Worm (Caenorhabditis elegans) whole organism, L4 larva: ENCODE measurements around the gene F54D10.8.

Experiments used
- F10B5.3 ChIP-seq: sonication (generic microtip); optimal IDR thresholded peaks from 2 replicates; lab custom pipeline; 2016; ENCODE audit warnings: mild to moderate bottlenecking, missing genetic modification characterization, missing compliant biosample characterization
- F37D6.2 ChIP-seq: sonication (generic microtip); optimal IDR thresholded peaks from 2 replicates; lab custom pipeline; 2016; ENCODE audit warnings: mild to moderate bottlenecking, missing genetic modification characterization, missing compliant biosample characterization
- F49E8.2 ChIP-seq: sonication (generic microtip); optimal IDR thresholded peaks from 2 replicates; lab custom pipeline; 2016; ENCODE audit warnings: missing compliant biosample characterization, mild to moderate bottlenecking, missing genetic modification characterization, borderline replicate concordance
- T20F7.1 ChIP-seq: fragments of 200-800 bp; sonication (Bioruptor generic); optimal IDR thresholded peaks from 2 replicates; lab custom pipeline; 2018; ENCODE audit warnings: mild to moderate bottlenecking, missing genetic modification characterization, missing compliant biosample characterization
- aha-1 ChIP-seq: fragments of 150-350 bp; peaks from one replicate; lab custom pipeline; 2014; ENCODE audit warnings: missing biosample characterization, missing genetic modification characterization
- aly-2 ChIP-seq: sonication (generic microtip); optimal IDR thresholded peaks from 2 replicates; lab custom pipeline; 2018; ENCODE audit warnings: missing biosample characterization, missing genetic modification characterization
- ama-1 ChIP-seq: fragments of 150-350 bp; optimal IDR thresholded peaks from 2 replicates; lab custom pipeline; 2014; ENCODE audit warnings: inconsistent platforms, mixed read lengths
- arid-1 ChIP-seq: fragments of 200-800 bp; sonication (Bioruptor generic); conservative IDR thresholded peaks from 2 replicates; pipeline ENCODE4 v1.3.6; 2022; ENCODE audit warnings: missing genetic modification reagents, missing genetic modification characterization, missing compliant biosample characterization
- attf-4 ChIP-seq: sonication (generic microtip); optimal IDR thresholded peaks from 3 replicates; lab custom pipeline; 2017; ENCODE audit warnings: missing biosample characterization, missing genetic modification characterization
- ceh-20 ChIP-seq: fragments of 200-800 bp; sonication (Bioruptor generic); IDR thresholded peaks from 2 replicates; pipeline ENCODE4 v1.3.6; 2022; ENCODE audit warnings: missing genetic modification reagents, missing genetic modification characterization, missing compliant biosample characterization
- ceh-32 ChIP-seq: sonication (generic microtip); optimal IDR thresholded peaks from 2 replicates; lab custom pipeline; 2016; ENCODE audit warnings: mild to moderate bottlenecking, missing genetic modification characterization, missing compliant biosample characterization; ENCODE audit not compliant: poor library complexity
- ceh-62 ChIP-seq: sonication (generic microtip); optimal IDR thresholded peaks from 2 replicates; lab custom pipeline; 2017; ENCODE audit warnings: missing biosample characterization, missing genetic modification characterization
- ceh-82 ChIP-seq: sonication (generic microtip); optimal IDR thresholded peaks from 2 replicates; lab custom pipeline; 2017; ENCODE audit warnings: missing biosample characterization, missing genetic modification characterization
- ctbp-1 ChIP-seq: fragments of 200-800 bp; sonication (Bioruptor generic); IDR thresholded peaks from 2 replicates; pipeline ENCODE4 v1.3.6; 2022; ENCODE audit warnings: missing genetic modification reagents, missing genetic modification characterization, missing compliant biosample characterization
- daf-16 ChIP-seq, 3 experiments: sonication (generic microtip); optimal IDR thresholded peaks; 2 replicates each; lab custom pipeline; 2016 to 2017; ENCODE audit warnings: missing genetic modification characterization in 3 of 3, missing genetic modification reagents in 3 of 3, mild to moderate bottlenecking in 2 of 3, missing compliant biosample characterization in 2 of 3, missing biosample characterization in 1 of 3, moderate library complexity in 1 of 3
- daf-8 ChIP-seq: fragments of 200-800 bp; sonication (Bioruptor generic); IDR thresholded peaks from 2 replicates; pipeline ENCODE4 v1.3.6; 2022; ENCODE audit warnings: missing genetic modification characterization, missing compliant biosample characterization
- dmd-8 ChIP-seq: fragments of 200-800 bp; sonication (Bioruptor generic); IDR thresholded peaks from 2 replicates; pipeline ENCODE4 v1.3.6; 2022; ENCODE audit warnings: missing genetic modification characterization, missing compliant biosample characterization
- dmd-9 ChIP-seq: fragments of 200-800 bp; sonication (Bioruptor generic); IDR thresholded peaks from 2 replicates; pipeline ENCODE4 v1.3.6; 2022; ENCODE audit warnings: missing genetic modification reagents, missing genetic modification characterization, missing compliant biosample characterization
- dve-1 ChIP-seq: sonication (generic microtip); optimal IDR thresholded peaks from 2 replicates; lab custom pipeline; 2017; ENCODE audit warnings: antibody characterized with exemption, mild to moderate bottlenecking, missing genetic modification characterization, missing compliant biosample characterization; ENCODE audit not compliant: insufficient read depth
- egl-27 ChIP-seq: sonication (generic microtip); optimal IDR thresholded peaks from 3 replicates; lab custom pipeline; 2017; ENCODE audit warnings: missing biosample characterization, missing genetic modification reagents, missing genetic modification characterization
- fkh-10 ChIP-seq: fragments of 150-350 bp; optimal IDR thresholded peaks from 2 replicates; lab custom pipeline; 2014; ENCODE audit warnings: missing biosample characterization, missing genetic modification reagents, missing genetic modification characterization
- hif-1 ChIP-seq, 2 experiments: sonication (generic microtip); optimal IDR thresholded peaks; 2 replicates each; lab custom pipeline; 2016 to 2017; ENCODE audit warnings: missing compliant biosample characterization in 2 of 2, missing genetic modification characterization in 2 of 2, missing genetic modification reagents in 2 of 2, missing genotype in 2 of 2, mild to moderate bottlenecking in 1 of 2
- hlh-30 ChIP-seq: sonication (generic microtip); optimal IDR thresholded peaks from 2 replicates; lab custom pipeline; 2017; ENCODE audit warnings: antibody characterized with exemption, mild to moderate bottlenecking, missing genetic modification characterization, missing compliant biosample characterization; ENCODE audit not compliant: insufficient read depth
- jun-1 ChIP-seq: fragments of 150-350 bp; optimal IDR thresholded peaks from 2 replicates; lab custom pipeline; 2014; ENCODE audit warnings: missing biosample characterization, missing genetic modification reagents, missing genetic modification characterization
- lim-7 ChIP-seq: fragments of 200-800 bp; sonication (Bioruptor generic); IDR thresholded peaks from 2 replicates; pipeline ENCODE4 v1.3.6; 2022; ENCODE audit warnings: missing genetic modification characterization, missing compliant biosample characterization
- lin-1 ChIP-seq: fragments of 200-800 bp; sonication (Bioruptor generic); IDR thresholded peaks from 2 replicates; pipeline ENCODE4 v1.3.6; 2022; ENCODE audit warnings: missing genetic modification reagents, missing genetic modification characterization, missing compliant biosample characterization
- lin-29 ChIP-seq: fragments of 200-800 bp; sonication (Bioruptor generic); IDR thresholded peaks from 2 replicates; pipeline ENCODE4 v1.3.6; 2022; ENCODE audit warnings: missing genetic modification reagents, missing genetic modification characterization, missing compliant biosample characterization
- lin-38 ChIP-seq: fragments of 200-800 bp; sonication (Bioruptor generic); IDR thresholded peaks from 2 replicates; pipeline ENCODE4 v1.3.6; 2022; ENCODE audit warnings: missing genetic modification reagents, missing genetic modification characterization, missing compliant biosample characterization
- lin-39 ChIP-seq: fragments of 150-350 bp; optimal IDR thresholded peaks from 2 replicates; lab custom pipeline; 2014; ENCODE audit warnings: missing biosample characterization, missing genetic modification reagents, missing genetic modification characterization
- madf-5 ChIP-seq, 2 experiments: fragments of 200-800 bp; sonication (Bioruptor generic); IDR thresholded peaks; 2 replicates each; pipeline ENCODE4 v1.3.6; 2022; ENCODE audit warnings: missing compliant biosample characterization in 2 of 2, missing genetic modification characterization in 2 of 2
- madf-9 ChIP-seq: fragments of 200-800 bp; sonication (Bioruptor generic); conservative IDR thresholded peaks from 2 replicates; pipeline ENCODE4 v1.3.6; 2022; ENCODE audit warnings: missing genetic modification reagents, missing genetic modification characterization, missing compliant biosample characterization
- mdl-1 ChIP-seq, 2 experiments: fragments of 150-350 bp in 1 of 2; sonication (generic microtip) in 1 of 2; optimal IDR thresholded peaks; 2 replicates each; lab custom pipeline; 2014 to 2017; ENCODE audit warnings: missing biosample characterization in 2 of 2, missing genetic modification characterization in 2 of 2
- mep-1 ChIP-seq: fragments of 150-350 bp; sonication (generic microtip); optimal IDR thresholded peaks from 3 replicates; lab custom pipeline; 2014; ENCODE audit warnings: missing biosample characterization, missing genetic modification characterization
- nhr-10 ChIP-seq: fragments of 150-350 bp; optimal IDR thresholded peaks from 2 replicates; lab custom pipeline; 2014; ENCODE audit warnings: missing biosample characterization, missing genetic modification characterization
- nhr-102 ChIP-seq: sonication (generic microtip); optimal IDR thresholded peaks from 2 replicates; lab custom pipeline; 2016; ENCODE audit warnings: mild to moderate bottlenecking, missing genetic modification characterization, moderate library complexity, missing compliant biosample characterization
- nhr-111 ChIP-seq: fragments of 200-800 bp; sonication (Bioruptor generic); optimal IDR thresholded peaks from 2 replicates; lab custom pipeline; 2018; ENCODE audit warnings: mild to moderate bottlenecking, missing genetic modification characterization, missing compliant biosample characterization
- nhr-237 ChIP-seq: sonication (generic microtip); optimal IDR thresholded peaks from 2 replicates; lab custom pipeline; 2017; ENCODE audit warnings: missing biosample characterization, missing genetic modification characterization
- nhr-41 ChIP-seq: fragments of 200-800 bp; sonication (Bioruptor generic); IDR thresholded peaks from 2 replicates; pipeline ENCODE4 v1.3.6; 2022; ENCODE audit warnings: missing genetic modification reagents, missing genetic modification characterization, missing compliant biosample characterization
- nhr-42 ChIP-seq: fragments of 200-800 bp; sonication (Bioruptor generic); IDR thresholded peaks from 2 replicates; pipeline ENCODE4 v1.3.6; 2022; ENCODE audit warnings: missing genetic modification characterization, missing compliant biosample characterization
- nhr-6 ChIP-seq: fragments of 150-350 bp; optimal IDR thresholded peaks from 2 replicates; lab custom pipeline; 2014; ENCODE audit warnings: missing biosample characterization, missing genetic modification characterization
- nhr-76 ChIP-seq: fragments of 150-350 bp; optimal IDR thresholded peaks from 2 replicates; lab custom pipeline; 2014; ENCODE audit warnings: missing biosample characterization, missing genetic modification characterization
- nhr-77 ChIP-seq: fragments of 150-350 bp; optimal IDR thresholded peaks from 2 replicates; lab custom pipeline; 2014; ENCODE audit warnings: missing biosample characterization, missing genetic modification characterization
- pqm-1 ChIP-seq: sonication (generic microtip); optimal IDR thresholded peaks from 2 replicates; lab custom pipeline; 2017; ENCODE audit warnings: missing biosample characterization, missing genetic modification characterization
- rbr-2 ChIP-seq: sonication (generic microtip); optimal IDR thresholded peaks from 2 replicates; lab custom pipeline; 2016; ENCODE audit warnings: missing genotype, missing genetic modification characterization, missing compliant biosample characterization
- saeg-2 ChIP-seq: fragments of 200-800 bp; sonication (Bioruptor generic); IDR thresholded peaks from 2 replicates; pipeline ENCODE4 v1.3.6; 2022; ENCODE audit warnings: missing genetic modification reagents, missing genetic modification characterization, missing compliant biosample characterization
- tra-1 ChIP-seq: fragments of 200-800 bp; sonication (Bioruptor generic); IDR thresholded peaks from 2 replicates; pipeline ENCODE4 v1.3.6; 2022; ENCODE audit warnings: missing genetic modification reagents, missing genetic modification characterization, missing compliant biosample characterization
- unc-130 ChIP-seq: sonication (generic microtip); optimal IDR thresholded peaks from 2 replicates; lab custom pipeline; 2016; ENCODE audit warnings: missing genetic modification reagents, missing genetic modification characterization, missing compliant biosample characterization
- unc-39 ChIP-seq: sonication (generic microtip); optimal IDR thresholded peaks from 2 replicates; lab custom pipeline; 2017; ENCODE audit warnings: missing biosample characterization, missing genetic modification characterization
- unc-62 ChIP-seq, 3 experiments: fragments of 150-350 bp in 1 of 3; sonication (generic microtip); optimal IDR thresholded peaks in 2 of 3; peaks in 1 of 3; 1 replicate in 1 of 3; 2 replicates in 2 of 3; lab custom pipeline; 2014 to 2017; ENCODE audit warnings: missing biosample characterization in 3 of 3, missing genetic modification characterization in 3 of 3, missing genetic modification reagents in 3 of 3, missing genotype in 1 of 3
- vab-7 ChIP-seq: fragments of 200-800 bp; sonication (Bioruptor generic); IDR thresholded peaks from 2 replicates; pipeline ENCODE4 v1.3.6; 2022; ENCODE audit warnings: missing genetic modification reagents, missing genetic modification characterization, missing compliant biosample characterization
- zfp-2 ChIP-seq: sonication (generic microtip); optimal IDR thresholded peaks from 2 replicates; lab custom pipeline; 2016; ENCODE audit warnings: mild to moderate bottlenecking, missing genetic modification characterization, missing compliant biosample characterization
- ztf-11 ChIP-seq: fragments of 150-350 bp; optimal IDR thresholded peaks from 2 replicates; lab custom pipeline; 2014; ENCODE audit warnings: missing biosample characterization, missing genetic modification characterization

The F54D10.8 gene

ce11 chrII:3808104-3808503 is 19.6 kb downstream of the F54D10.8 start, which contains the start of gene F54D10.5:
Gene F54D10.5 (minus strand): TSS chrII:3808177.
- TF ChIP-seq madf-9 (GFP tag; lab: Robert Waterston, UW) (no peak), nhr-77 (tag; lab: Kevin White, UChicago) (peak; percentile 12), nhr-42 (GFP tag; lab: Robert Waterston, UW) (no peak), ztf-11 (no peak), nhr-10 (no peak), hif-1 (tag; optimal IDR thresholded peaks at IDR 0.05; lab: Kevin White, UChicago) (peak in 1 of 2 experiments; percentile 18), daf-8 (GFP tag; lab: Robert Waterston, UW) (no peak), tra-1 (GFP tag; lab: Robert Waterston, UW) (no peak), ceh-32 (tag; lab: Kevin White, UChicago) (no peak), nhr-237 (tag; lab: Kevin White, UChicago) (no peak), pqm-1 (tag; lab: Kevin White, UChicago) (no peak), nhr-111 (no peak), dmd-9 (GFP tag; lab: Robert Waterston, UW) (no peak), mdl-1 (tag; optimal IDR thresholded peaks at IDR 0.05; lab: Kevin White, UChicago) (peak in 1 of 2 experiments; percentile 12), madf-5 (GFP tag; IDR thresholded peaks at IDR 0.05; lab: Robert Waterston, UW) (no peak), unc-62 (GFP tag; optimal IDR thresholded peaks at IDR 0.05 in 1 of 2; lab: Kevin White, UChicago) (no peak), unc-62 (tag; optimal IDR thresholded peaks at IDR 0.05; lab: Kevin White, UChicago) (no peak), fkh-10 (GFP tag; lab: Kevin White, UChicago) (no peak), egl-27 (tag; lab: Kevin White, UChicago) (no peak), F49E8.2 (tag; lab: Kevin White, UChicago) (no peak), vab-7 (GFP tag; lab: Robert Waterston, UW) (no peak), nhr-41 (GFP tag; lab: Robert Waterston, UW) (no peak), rbr-2 (tag; lab: Kevin White, UChicago) (peak; percentile 63), ctbp-1 (GFP tag; lab: Robert Waterston, UW) (no peak), lim-7 (GFP tag; lab: Robert Waterston, UW) (no peak), nhr-6 (tag; lab: Kevin White, UChicago) (peak; percentile 46), ceh-62 (tag; lab: Kevin White, UChicago) (no peak), attf-4 (no peak), F37D6.2 (no peak), jun-1 (no peak), lin-29 (GFP tag; lab: Robert Waterston, UW) (no peak), F10B5.3 (tag; lab: Kevin White, UChicago) (no peak), dmd-8 (no peak), aha-1 (tag; lab: Kevin White, UChicago) (peak; percentile 93), nhr-102 (tag; lab: Kevin White, UChicago) (no peak), T20F7.1 (GFP tag; lab: Kevin White, UChicago) (no peak), mep-1 (tag; lab: Kevin White, UChicago) (no peak), ceh-20 (GFP tag; lab: Robert Waterston, UW) (no peak), arid-1 (GFP tag; lab: Robert Waterston, UW) (no peak), aly-2 (tag; lab: Kevin White, UChicago) (no peak), hlh-30 (tag; lab: Kevin White, UChicago) (no peak), lin-38 (GFP tag; lab: Robert Waterston, UW) (no peak), unc-39 (tag; lab: Kevin White, UChicago) (no peak), daf-16 (GFP tag; optimal IDR thresholded peaks at IDR 0.05; lab: Kevin White, UChicago) (no peak), daf-16 (tag; optimal IDR thresholded peaks at IDR 0.05; lab: Kevin White, UChicago) (no peak), ceh-82 (tag; lab: Kevin White, UChicago) (no peak), ama-1 (lab: Kevin White, UChicago) (no peak), unc-130 (GFP tag; lab: Kevin White, UChicago) (peak; percentile 48), lin-39 (no peak), saeg-2 (GFP tag; lab: Robert Waterston, UW) (no peak), zfp-2 (tag; lab: Kevin White, UChicago) (no peak), lin-1 (GFP tag; lab: Robert Waterston, UW) (no peak), nhr-76 (tag; lab: Kevin White, UChicago) (no peak), dve-1 (tag; lab: Kevin White, UChicago) (no peak)
